Worm (Caenorhabditis elegans): Measurements from ENCODE around the gene ncs-4.

Gene ncs-4

DNA sequence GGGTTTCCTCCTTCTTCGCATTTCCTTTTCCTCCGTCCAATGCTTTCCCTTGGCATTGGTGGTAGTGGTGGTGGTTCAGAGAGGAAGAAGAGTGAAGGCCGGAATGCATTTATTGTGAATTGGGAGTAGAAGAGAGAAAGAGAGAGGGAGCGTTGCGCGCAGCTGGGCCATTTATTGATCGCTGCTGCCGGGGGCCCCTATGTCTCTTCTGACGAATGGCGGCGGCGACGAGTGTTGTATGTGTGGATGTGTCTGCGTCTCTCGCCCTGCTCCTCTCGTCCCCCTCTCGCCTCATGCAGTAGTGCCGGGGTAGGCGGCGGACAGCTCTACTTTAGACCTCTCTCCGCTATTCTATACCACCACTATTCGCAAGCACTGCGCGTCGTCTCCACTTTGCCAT lies 29.7 kb upstream of the ncs-4 start, which contains the start of gene unc-115 (continued):
- TF ChIP-seq lin-38 (GFP tag; IDR thresholded peaks at IDR 0.05) (peak; percentile 30; the same call in 1 of the 2 replicates), ama-1 (optimal IDR thresholded peaks at IDR 0.05) (no peak), lin-29 (GFP tag; IDR thresholded peaks at IDR 0.05) (no peak), php-3 (GFP tag; IDR thresholded peaks at IDR 0.05) (peak; percentile 31; the same call in 1 of the 2 replicates), T26A8.4 (GFP tag; IDR thresholded peaks at IDR 0.05) (peak; percentile 65), ztf-11 (tag; optimal IDR thresholded peaks at IDR 0.05) (no peak), mes-2 (tag; optimal IDR thresholded peaks at IDR 0.05; ENCODE audit: poor library complexity, severe bottlenecking) (peak; percentile 83), ztf-7 (tag; optimal IDR thresholded peaks at IDR 0.05) (no peak), ceh-28 (tag; optimal IDR thresholded peaks at IDR 0.05) (peak; percentile 78), cey-2 (tag; optimal IDR thresholded peaks at IDR 0.05; ENCODE audit: borderline replicate concordance, insufficient read depth) (no peak), pqm-1 (tag; optimal IDR thresholded peaks at IDR 0.05) (no peak), aha-1 (tag) (peak; percentile 96), attf-4 (tag; optimal IDR thresholded peaks at IDR 0.05) (no peak), mep-1 (tag; optimal IDR thresholded peaks at IDR 0.05) (peak; percentile 87), Y48G9A.11 (GFP tag; IDR thresholded peaks at IDR 0.05) (no peak), duxl-1 (tag; optimal IDR thresholded peaks at IDR 0.05; ENCODE audit: poor library complexity) (no peak), unc-130 (GFP tag; optimal IDR thresholded peaks at IDR 0.05) (no peak), nhr-6 (tag; optimal IDR thresholded peaks at IDR 0.05) (peak; percentile 63), fkh-10 (GFP tag; optimal IDR thresholded peaks at IDR 0.05) (no peak), nhr-28 (tag; optimal IDR thresholded peaks at IDR 0.05) (peak; percentile 56), zfp-2 (tag; optimal IDR thresholded peaks at IDR 0.05) (no peak), zag-1 (tag; optimal IDR thresholded peaks at IDR 0.05) (no peak), mdt-29 (GFP tag; IDR thresholded peaks at IDR 0.05) (no peak), snpc-4 (tag; optimal IDR thresholded peaks at IDR 0.05) (peak; percentile 6), dmd-9 (GFP tag; IDR thresholded peaks at IDR 0.05) (no peak), mxl-3 (GFP tag; optimal IDR thresholded peaks at IDR 0.05) (peak; percentile 85), dmd-6 (GFP tag; IDR thresholded peaks at IDR 0.05) (peak; percentile 48), ZK337.2 (GFP tag; IDR thresholded peaks at IDR 0.05) (no peak), mdl-1 (tag; optimal IDR thresholded peaks at IDR 0.05) (peak; percentile 64 to 75), rbr-2 (tag; optimal IDR thresholded peaks at IDR 0.05) (peak; percentile 91), lir-3 (tag; optimal IDR thresholded peaks at IDR 0.05) (peak; percentile 24), F37D6.2 (tag; optimal IDR thresholded peaks at IDR 0.05) (peak; percentile 86), lin-15B (tag; optimal IDR thresholded peaks at IDR 0.05) (no peak), nhr-42 (GFP tag; IDR thresholded peaks at IDR 0.05) (0 out of 2 replicates have a peak, but pooled peaks have one; percentile 22), spr-3 (GFP tag; optimal IDR thresholded peaks at IDR 0.05) (no peak), dve-1 (tag; optimal IDR thresholded peaks at IDR 0.05; ENCODE audit: insufficient read depth) (peak; percentile 73), nhr-76 (tag; optimal IDR thresholded peaks at IDR 0.05) (no peak), Y5F2A.4 (GFP tag; optimal IDR thresholded peaks at IDR 0.05) (no peak), daf-19 (GFP tag; conservative IDR thresholded peaks at IDR 0.05) (no peak), skn-1 (tag; optimal IDR thresholded peaks at IDR 0.05) (no peak), sdz-12 (GFP tag; optimal IDR thresholded peaks at IDR 0.05) (no peak), set-16 (GFP tag; IDR thresholded peaks at IDR 0.05) (peak; percentile 96), spr-1 (tag; optimal IDR thresholded peaks at IDR 0.05) (peak; percentile 52), nhr-111 (GFP tag; optimal IDR thresholded peaks at IDR 0.05) (no peak), nhr-48 (tag; optimal IDR thresholded peaks at IDR 0.05) (peak; percentile 57), Y75B8A.6 (GFP tag; IDR thresholded peaks at IDR 0.05) (no peak), zip-11 (GFP tag; IDR thresholded peaks at IDR 0.05) (no peak), ces-1 (GFP tag; optimal IDR thresholded peaks at IDR 0.05) (peak; percentile 74), daf-8 (GFP tag; IDR thresholded peaks at IDR 0.05) (0 out of 2 replicates have a peak, but pooled peaks have one; percentile 59), gei-8 (GFP tag; optimal IDR thresholded peaks at IDR 0.05) (peak; percentile 27), F49E8.2 (tag; optimal IDR thresholded peaks at IDR 0.05; ENCODE audit: borderline replicate concordance) (no peak), lin-39 (tag; optimal IDR thresholded peaks at IDR 0.05) (peak; percentile 67)
